Worm (Caenorhabditis elegans) whole organism, L3 larva: ENCODE results near the gene C25D7.5.
A peak's percentile ranks its signal among the peaks of the same experiment; 100 is the strongest.

Experiments
- R02D3.7 ChIP-seq: fragments of 150-350 bp; optimal IDR thresholded peaks from 2 replicates; lab custom pipeline; 2014; ENCODE audit warnings: missing biosample characterization, missing genetic modification characterization
- ZK546.5 ChIP-seq: sonication (generic microtip); optimal IDR thresholded peaks from 2 replicates; lab custom pipeline; 2017; ENCODE audit warnings: missing biosample characterization, missing genetic modification characterization
- aly-2 ChIP-seq: fragments of 150-350 bp; optimal IDR thresholded peaks from 2 replicates; lab custom pipeline; 2014; ENCODE audit warnings: missing biosample characterization, missing genetic modification characterization
- ama-1 ChIP-seq: fragments of 150-350 bp; optimal IDR thresholded peaks from 2 replicates; lab custom pipeline; 2018
- ceh-16 ChIP-seq: sonication (generic microtip); optimal IDR thresholded peaks from 2 replicates; lab custom pipeline; 2017; ENCODE audit warnings: missing biosample characterization, missing genetic modification characterization
- ceh-28 ChIP-seq: fragments of 150-350 bp; optimal IDR thresholded peaks from 2 replicates; lab custom pipeline; 2014; ENCODE audit warnings: missing biosample characterization, missing genetic modification reagents, missing genetic modification characterization
- ceh-82 ChIP-seq: fragments of 150-350 bp; optimal IDR thresholded peaks from 2 replicates; lab custom pipeline; 2014; ENCODE audit warnings: missing biosample characterization, missing genetic modification characterization
- ceh-9 ChIP-seq: sonication (generic microtip); optimal IDR thresholded peaks from 2 replicates; lab custom pipeline; 2018; ENCODE audit warnings: missing biosample characterization, missing genetic modification characterization
- egl-27 ChIP-seq: sonication (generic microtip); optimal IDR thresholded peaks from 4 replicates; lab custom pipeline; 2017; ENCODE audit warnings: missing biosample characterization, missing genetic modification reagents, missing genetic modification characterization
- egl-5 ChIP-seq: fragments of 150-350 bp; optimal IDR thresholded peaks from 2 replicates; lab custom pipeline; 2017; ENCODE audit warnings: missing biosample characterization, missing genetic modification reagents, missing genetic modification characterization, inconsistent platforms
- elt-1 ChIP-seq: fragments of 150-350 bp; optimal IDR thresholded peaks from 2 replicates; lab custom pipeline; 2014; ENCODE audit warnings: missing biosample characterization, missing genetic modification characterization
- elt-2 ChIP-seq: sonication (generic microtip); optimal IDR thresholded peaks from 2 replicates; lab custom pipeline; 2016; ENCODE audit warnings: missing genetic modification reagents, mild to moderate bottlenecking, missing genetic modification characterization, missing compliant biosample characterization
- elt-3 ChIP-seq, 3 experiments: fragments of 150-350 bp in 1 of 3; sonication (generic microtip) in 2 of 3; optimal IDR thresholded peaks; 2 replicates in 2 of 3; 4 replicates in 1 of 3; lab custom pipeline; 2014 to 2017; ENCODE audit warnings: missing biosample characterization in 3 of 3, missing genetic modification characterization in 3 of 3
- fkh-10 ChIP-seq: sonication (generic microtip); optimal IDR thresholded peaks from 2 replicates; lab custom pipeline; 2017; ENCODE audit warnings: missing biosample characterization, missing genetic modification reagents, missing genetic modification characterization
- fkh-2 ChIP-seq: fragments of 150-350 bp; optimal IDR thresholded peaks from 2 replicates; lab custom pipeline; 2014; ENCODE audit warnings: missing biosample characterization, missing genetic modification reagents, missing genetic modification characterization
- fos-1 ChIP-seq: fragments of 150-350 bp; optimal IDR thresholded peaks from 2 replicates; lab custom pipeline; 2014; ENCODE audit warnings: missing biosample characterization, missing genetic modification characterization
- hmg-11 ChIP-seq: sonication (generic microtip); optimal IDR thresholded peaks from 2 replicates; lab custom pipeline; 2016; ENCODE audit warnings: missing genetic modification characterization, missing compliant biosample characterization
- jun-1 ChIP-seq: fragments of 150-350 bp; optimal IDR thresholded peaks from 2 replicates; lab custom pipeline; 2014; ENCODE audit warnings: missing biosample characterization, missing genetic modification reagents, missing genetic modification characterization
- lin-15B ChIP-seq: fragments of 150-350 bp; optimal IDR thresholded peaks from 2 replicates; lab custom pipeline; 2014; ENCODE audit warnings: missing biosample characterization, missing genetic modification characterization
- lin-39 ChIP-seq: fragments of 150-350 bp; optimal IDR thresholded peaks from 2 replicates; lab custom pipeline; 2018; ENCODE audit warnings: missing biosample characterization, missing genetic modification reagents, missing genetic modification characterization
- lsy-12 ChIP-seq: sonication (generic microtip); optimal IDR thresholded peaks from 2 replicates; lab custom pipeline; 2016; ENCODE audit warnings: mild to moderate bottlenecking, missing genetic modification characterization, missing compliant biosample characterization
- mdl-1 ChIP-seq: fragments of 150-350 bp; optimal IDR thresholded peaks from 2 replicates; lab custom pipeline; 2014; ENCODE audit warnings: missing biosample characterization, missing genetic modification characterization
- mml-1 ChIP-seq: fragments of 150-350 bp; sonication (generic microtip); optimal IDR thresholded peaks from 3 replicates; lab custom pipeline; 2014; ENCODE audit warnings: missing biosample characterization, missing genetic modification characterization
- nfya-1 ChIP-seq: sonication (generic microtip); optimal IDR thresholded peaks from 2 replicates; lab custom pipeline; 2017; ENCODE audit warnings: missing genetic modification characterization, mild to moderate bottlenecking, missing compliant biosample characterization, antibody characterized with exemption, moderate library complexity; ENCODE audit not compliant: insufficient read depth
- nhr-11 ChIP-seq: fragments of 150-350 bp; optimal IDR thresholded peaks from 2 replicates; lab custom pipeline; 2014; ENCODE audit warnings: missing biosample characterization, missing genetic modification characterization
- nhr-12 ChIP-seq: fragments of 150-350 bp; optimal IDR thresholded peaks from 2 replicates; lab custom pipeline; 2014; ENCODE audit warnings: missing biosample characterization, missing genetic modification characterization
- nhr-23 ChIP-seq: fragments of 150-350 bp; optimal IDR thresholded peaks from 2 replicates; lab custom pipeline; 2014; ENCODE audit warnings: missing biosample characterization, missing genetic modification reagents, missing genetic modification characterization
- nhr-237 ChIP-seq: fragments of 150-350 bp; optimal IDR thresholded peaks from 2 replicates; lab custom pipeline; 2014; ENCODE audit warnings: missing biosample characterization, missing genetic modification characterization
- nhr-25 ChIP-seq: sonication (generic microtip); optimal IDR thresholded peaks from 2 replicates; lab custom pipeline; 2017; ENCODE audit warnings: missing biosample characterization, missing genetic modification characterization
- nhr-28 ChIP-seq: fragments of 150-350 bp; optimal IDR thresholded peaks from 2 replicates; lab custom pipeline; 2014; ENCODE audit warnings: missing biosample characterization, missing genetic modification characterization
- nhr-43 ChIP-seq: sonication (generic microtip); optimal IDR thresholded peaks from 2 replicates; lab custom pipeline; 2016; ENCODE audit warnings: mild to moderate bottlenecking, missing genetic modification characterization, missing compliant biosample characterization; ENCODE audit not compliant: poor library complexity, severe bottlenecking
- nhr-67 ChIP-seq: fragments of 150-350 bp; optimal IDR thresholded peaks from 2 replicates; lab custom pipeline; 2014; ENCODE audit warnings: missing biosample characterization, missing genetic modification characterization
- nhr-76 ChIP-seq: fragments of 150-350 bp; sonication (generic microtip); optimal IDR thresholded peaks from 5 replicates; lab custom pipeline; 2014; ENCODE audit warnings: missing biosample characterization, missing genetic modification characterization
- pha-4 ChIP-seq: fragments of 150-350 bp; optimal IDR thresholded peaks from 2 replicates; lab custom pipeline; 2014; ENCODE audit warnings: missing biosample characterization, missing genetic modification reagents, missing genetic modification characterization
- pqm-1 ChIP-seq: fragments of 150-350 bp; optimal IDR thresholded peaks from 2 replicates; lab custom pipeline; 2017; ENCODE audit warnings: missing biosample characterization, missing genetic modification characterization, inconsistent platforms
- sea-2 ChIP-seq: fragments of 150-350 bp; sonication (generic microtip); optimal IDR thresholded peaks from 4 replicates; lab custom pipeline; 2014; ENCODE audit warnings: missing biosample characterization, missing genetic modification reagents, missing genetic modification characterization
- skn-1 ChIP-seq: fragments of 150-350 bp; optimal IDR thresholded peaks from 2 replicates; lab custom pipeline; 2014; ENCODE audit warnings: missing biosample characterization, missing genetic modification characterization
- snpc-4 ChIP-seq: fragments of 150-350 bp; optimal IDR thresholded peaks from 2 replicates; lab custom pipeline; 2014; ENCODE audit warnings: missing biosample characterization, missing genetic modification characterization
- tbx-2 ChIP-seq: sonication (generic microtip); optimal IDR thresholded peaks from 2 replicates; lab custom pipeline; 2016; ENCODE audit warnings: mild to moderate bottlenecking, missing genetic modification characterization, missing compliant biosample characterization
- unc-39 ChIP-seq: sonication (generic microtip); optimal IDR thresholded peaks from 4 replicates; lab custom pipeline; 2017; ENCODE audit warnings: missing biosample characterization, missing genetic modification characterization
- unc-62 ChIP-seq: fragments of 150-350 bp; sonication (generic microtip); optimal IDR thresholded peaks from 4 replicates; lab custom pipeline; 2014; ENCODE audit warnings: missing biosample characterization, missing genetic modification reagents, missing genetic modification characterization
- zag-1 ChIP-seq: fragments of 150-350 bp; optimal IDR thresholded peaks from 2 replicates; lab custom pipeline; 2014; ENCODE audit warnings: missing biosample characterization, missing genetic modification characterization
- ztf-11 ChIP-seq: fragments of 150-350 bp; optimal IDR thresholded peaks from 2 replicates; lab custom pipeline; 2014; ENCODE audit warnings: missing biosample characterization, missing genetic modification characterization
- ztf-4 ChIP-seq: fragments of 150-350 bp; optimal IDR thresholded peaks from 2 replicates; lab custom pipeline; 2014; ENCODE audit warnings: missing biosample characterization, missing genetic modification characterization

Gene C25D7.5

DNA sequence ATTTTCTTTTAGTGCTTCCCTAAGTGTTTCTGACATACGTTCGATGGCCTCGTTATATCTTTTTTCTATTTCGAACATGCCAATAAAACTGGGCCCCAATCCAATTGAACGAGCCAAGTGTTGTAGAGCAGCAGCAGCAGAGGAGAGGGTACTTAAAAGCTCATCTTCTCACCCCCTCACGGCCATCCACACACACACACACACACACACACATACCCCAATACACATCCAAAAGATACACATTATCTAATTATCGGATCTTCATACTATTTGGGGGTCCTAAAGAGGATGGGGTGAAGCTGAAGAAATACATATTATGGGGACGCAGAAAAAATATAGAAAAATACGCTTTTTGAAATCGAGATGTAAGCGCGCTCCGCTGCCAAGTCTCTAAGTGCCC, 20.3 kb downstream of the C25D7.5 start:
- TF ChIP-seq lin-15B (tag; lab: Kevin White, UChicago) = no peak
- TF ChIP-seq R02D3.7 (tag; lab: Kevin White, UChicago) = no peak
- no peak for TF ChIP-seq elt-2 (tag; lab: Kevin White, UChicago)
- peak; percentile 78 for TF ChIP-seq egl-5 (tag; lab: Kevin White, UChicago)
- peak; percentile 6 for TF ChIP-seq nfya-1 (tag; lab: Kevin White, UChicago)

DNA sequence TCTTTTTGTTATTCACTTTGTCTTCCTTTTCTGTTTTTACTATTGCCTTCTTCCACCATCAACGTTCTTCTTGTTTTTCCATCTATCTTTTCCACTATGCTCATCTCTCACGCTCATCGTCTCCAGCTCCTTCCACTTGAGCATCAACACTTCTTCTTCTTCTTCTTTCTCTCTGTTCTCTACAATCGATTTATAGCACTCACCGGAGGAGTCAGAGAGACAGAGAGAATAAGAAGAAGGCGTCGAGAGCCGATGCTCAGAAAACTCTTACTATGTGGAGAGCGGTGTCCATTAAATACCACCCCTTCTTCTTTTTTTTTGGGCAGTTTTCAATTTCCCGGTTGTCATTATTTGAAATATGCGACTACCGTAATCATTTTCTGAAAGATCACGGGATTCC, 22.5 kb downstream of the C25D7.5 start:
- TF ChIP-seq nhr-25 (no peak), egl-5 (tag; lab: Kevin White, UChicago) (peak; percentile 19), ZK546.5 (no peak), aly-2 (no peak), elt-1 (tag; lab: Kevin White, UChicago) (no peak), lin-39 (tag; lab: Kevin White, UChicago) (peak; percentile 78), egl-27 (no peak), elt-2 (tag; lab: Kevin White, UChicago) (no peak), hmg-11 (tag; lab: Kevin White, UChicago) (no peak), mdl-1 (tag; lab: Kevin White, UChicago) (no peak), pqm-1 (tag; lab: Kevin White, UChicago) (no peak), fkh-10 (GFP tag; lab: Kevin White, UChicago) (peak; percentile 26), ceh-28 (tag; lab: Kevin White, UChicago) (no peak), mml-1 (tag; lab: Kevin White, UChicago) (no peak), nfya-1 (tag; lab: Kevin White, UChicago) (peak; percentile 51), lin-15B (tag; lab: Kevin White, UChicago) (peak; percentile 30), nhr-76 (no peak), skn-1 (tag; lab: Kevin White, UChicago) (no peak)

DNA sequence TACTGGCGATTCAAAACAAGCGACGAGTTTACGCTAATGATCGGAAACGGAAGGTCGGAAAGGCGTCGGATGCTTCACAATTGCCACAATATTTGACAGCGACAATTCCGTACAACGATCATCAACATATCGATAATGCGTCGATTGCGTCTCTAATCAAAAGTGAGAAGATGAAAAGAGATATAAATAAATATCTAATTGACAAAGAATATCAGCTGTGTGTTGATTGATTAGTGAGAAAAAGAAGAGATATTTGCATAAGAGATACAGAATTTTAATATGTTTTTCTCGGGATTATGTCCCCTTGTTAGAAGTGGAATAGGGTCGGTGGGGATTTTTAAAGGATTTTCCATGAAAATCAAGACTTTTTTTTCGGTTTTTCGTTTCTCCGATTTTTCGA, 26.1 kb downstream of the C25D7.5 start:
- TF ChIP-seq sea-2 (no peak), pha-4 (tag; lab: Kevin White, UChicago) (no peak), nhr-23 (no peak), unc-39 (tag; lab: Kevin White, UChicago) (no peak), mml-1 (tag; lab: Kevin White, UChicago) (no peak), ceh-28 (tag; lab: Kevin White, UChicago) (no peak)

DNA sequence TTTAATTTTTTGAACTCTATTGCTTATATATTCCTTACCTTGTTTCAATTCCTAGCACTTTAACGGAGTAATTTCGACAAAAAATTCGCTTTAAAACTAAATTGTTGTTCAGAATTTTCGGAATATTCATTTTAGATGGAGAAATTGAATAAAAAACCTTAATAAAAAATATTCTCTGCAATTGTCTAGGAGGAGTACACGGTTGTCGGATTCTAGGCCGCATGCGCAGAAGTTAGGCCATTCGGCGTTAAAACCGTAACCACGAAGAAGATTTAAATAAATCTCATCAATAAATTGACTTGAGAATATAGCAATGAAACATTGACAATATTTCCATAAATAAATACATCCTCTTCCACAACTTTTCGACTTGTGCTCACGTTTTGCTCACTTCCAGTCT, 29.8 kb downstream of the C25D7.5 start, which contains the start of the genes C01G10.10 and C01G10.9:
Gene C01G10.10, minus strand, starts transcription at position 151 of the 400 bp plus-strand sequence.
Gene C01G10.9, plus strand, starts transcription at position 240 of the 400 bp plus-strand sequence.
- TF ChIP-seq elt-2 (tag; lab: Kevin White, UChicago) (peak; percentile 41), nhr-12 (tag; lab: Kevin White, UChicago) (no peak), ztf-11 (tag; lab: Kevin White, UChicago) (no peak), jun-1 (tag; lab: Kevin White, UChicago) (no peak), pha-4 (tag; lab: Kevin White, UChicago) (peak; percentile 66), nhr-11 (no peak), tbx-2 (tag; lab: Kevin White, UChicago) (no peak), ama-1 (lab: Kevin White, UChicago) (no peak), nhr-76 (no peak), ceh-82 (tag; lab: Kevin White, UChicago) (no peak), snpc-4 (tag; lab: Kevin White, UChicago) (peak; percentile 62), skn-1 (tag; lab: Kevin White, UChicago) (no peak), egl-5 (tag; lab: Kevin White, UChicago) (no peak), fkh-2 (tag; lab: Kevin White, UChicago) (no peak), fkh-10 (GFP tag; lab: Kevin White, UChicago) (no peak), pqm-1 (tag; lab: Kevin White, UChicago) (no peak), mml-1 (tag; lab: Kevin White, UChicago) (no peak), unc-39 (tag; lab: Kevin White, UChicago) (no peak), nhr-23 (peak; percentile 43), nhr-237 (tag; lab: Kevin White, UChicago) (no peak), nhr-25 (peak; percentile 8), unc-62 (GFP tag; lab: Kevin White, UChicago) (no peak), ceh-9 (tag; lab: Kevin White, UChicago) (no peak), nfya-1 (tag; lab: Kevin White, UChicago) (peak; percentile 39), fos-1 (no peak), lsy-12 (tag; lab: Kevin White, UChicago) (no peak), mdl-1 (tag; lab: Kevin White, UChicago) (no peak), elt-1 (tag; lab: Kevin White, UChicago) (peak; percentile 8), aly-2 (no peak), ZK546.5 (no peak), nhr-28 (no peak), ceh-28 (tag; lab: Kevin White, UChicago) (no peak), ceh-16 (tag; lab: Kevin White, UChicago) (no peak), zag-1 (tag; lab: Kevin White, UChicago) (no peak), sea-2 (no peak), lin-15B (tag; lab: Kevin White, UChicago) (peak; percentile 57), elt-3 (tag; optimal IDR thresholded peaks at IDR 0.05; lab: Kevin White, UChicago) (no peak), ztf-4 (tag; lab: Kevin White, UChicago) (no peak), hmg-11 (tag; lab: Kevin White, UChicago) (peak; percentile 33), nhr-67 (tag; lab: Kevin White, UChicago) (no peak), lin-39 (tag; lab: Kevin White, UChicago) (peak; percentile 16), egl-27 (no peak), nhr-43 (tag; lab: Kevin White, UChicago) (peak; percentile 91)
